Fruit fly (Drosophila melanogaster): ENCODE results near the gene Wnt4.

The Wnt4 gene

dm6 chr2L:7226587-7226986 lies 50.4 kb downstream of the Wnt4 start:
- no peak for TF ChIP-seq nau (GFP tag; optimal IDR thresholded peaks at IDR 0.05)
- no peak for TF ChIP-seq usp (GFP tag; optimal IDR thresholded peaks at IDR 0.05)
- peak; percentile 88 for TF ChIP-seq stwl (tag; optimal IDR thresholded peaks at IDR 0.05)
- TF ChIP-seq CG11398 (GFP tag; optimal IDR thresholded peaks at IDR 0.05), result no peak
- no peak for TF ChIP-seq hth (optimal IDR thresholded peaks at IDR 0.05)
- no peak for TF ChIP-seq CG10274 (GFP tag; optimal IDR thresholded peaks at IDR 0.05)
- TF ChIP-seq cg (GFP tag; optimal IDR thresholded peaks at IDR 0.05), result peak; percentile 40

- no peak for TF ChIP-seq jigr1 (GFP tag; IDR thresholded peaks at IDR 0.05)
- no peak for TF ChIP-seq otp (GFP tag; IDR thresholded peaks at IDR 0.05)
- no peak for TF ChIP-seq Ada2b (GFP tag; IDR thresholded peaks at IDR 0.05)
- no peak for TF ChIP-seq gce (GFP tag; IDR thresholded peaks at IDR 0.05)
- TF ChIP-seq Oli (tag; optimal IDR thresholded peaks at IDR 0.05), result no peak
- peak; percentile 5 for TF ChIP-seq Hmr (GFP tag; optimal IDR thresholded peaks at IDR 0.05)
- no peak for TF ChIP-seq CG5245 (GFP tag; optimal IDR thresholded peaks at IDR 0.05)
- TF ChIP-seq CG7372 (GFP tag; IDR thresholded peaks at IDR 0.05), result no peak
- TF ChIP-seq CG10979 (tag; optimal IDR thresholded peaks at IDR 0.05), result no peak
- TF ChIP-seq Lim3 (GFP tag; IDR thresholded peaks at IDR 0.05), result no peak
- TF ChIP-seq Trl (optimal IDR thresholded peaks at IDR 0.05), result no peak
- no peak for TF ChIP-seq Trl (GFP tag; optimal IDR thresholded peaks at IDR 0.05)
- no peak for TF ChIP-seq CG14667 (GFP tag; IDR thresholded peaks at IDR 0.05)
- TF ChIP-seq gfzf (GFP tag; optimal IDR thresholded peaks at IDR 0.05), result peak; percentile 78
- TF ChIP-seq CG14014 (GFP tag; IDR thresholded peaks at IDR 0.05), result no peak
- TF ChIP-seq Doc3 (GFP tag; IDR thresholded peaks at IDR 0.05; ENCODE audit: partially characterized antibody), result peak; percentile 64
- peak; percentile 41 for TF ChIP-seq YL-1 (GFP tag; optimal IDR thresholded peaks at IDR 0.05)
- TF ChIP-seq CG8924 (tag; optimal IDR thresholded peaks at IDR 0.05), result no peak
- peak; percentile 72 for TF ChIP-seq CG42726 (GFP tag; IDR thresholded peaks at IDR 0.05; ENCODE audit: partially characterized antibody)
- TF ChIP-seq stwl (tag; optimal IDR thresholded peaks at IDR 0.05), result peak; percentile 85
- no peak for TF ChIP-seq B-H1 (GFP tag; IDR thresholded peaks at IDR 0.05)
- TF ChIP-seq CG6683 (GFP tag; optimal IDR thresholded peaks at IDR 0.05), result no peak
- no peak for TF ChIP-seq al (GFP tag; IDR thresholded peaks at IDR 0.05)
- no peak for TF ChIP-seq toy (GFP tag; IDR thresholded peaks at IDR 0.05)
- no peak for TF ChIP-seq NK7.1 (GFP tag; optimal IDR thresholded peaks at IDR 0.05)
- peak; percentile 8 for TF ChIP-seq D19A (tag; optimal IDR thresholded peaks at IDR 0.05)
- no peak for TF ChIP-seq ac (GFP tag; optimal IDR thresholded peaks at IDR 0.05)
- TF ChIP-seq CG2199 (GFP tag; IDR thresholded peaks at IDR 0.05), result no peak
- TF ChIP-seq danr (GFP tag; IDR thresholded peaks at IDR 0.05), result no peak
- TF ChIP-seq CG13123 (GFP tag; optimal IDR thresholded peaks at IDR 0.05), result no peak
- peak; percentile 25 for TF ChIP-seq Dek (tag; optimal IDR thresholded peaks at IDR 0.05)
- peak; percentile 54 for TF ChIP-seq pzg (GFP tag; optimal IDR thresholded peaks at IDR 0.05)
- TF ChIP-seq vfl (GFP tag; optimal IDR thresholded peaks at IDR 0.05), result no peak
- TF ChIP-seq CG2129 (GFP tag; IDR thresholded peaks at IDR 0.05; ENCODE audit: partially characterized antibody), result peak; percentile 43; the same call in 1 of the 2 replicates
- no peak for TF ChIP-seq Mrtf (GFP tag; IDR thresholded peaks at IDR 0.05)
- peak; percentile 44 for TF ChIP-seq CG10147 (GFP tag; optimal IDR thresholded peaks at IDR 0.05)
- no peak for TF ChIP-seq CG9817 (tag; optimal IDR thresholded peaks at IDR 0.05)
- no peak for TF ChIP-seq prd (optimal IDR thresholded peaks at IDR 0.05)
- TF ChIP-seq prd (GFP tag; IDR thresholded peaks at IDR 0.05), result no peak
- no peak for TF ChIP-seq Kr (GFP tag; optimal IDR thresholded peaks at IDR 0.05)
- no peak for TF ChIP-seq CG11456 (GFP tag; IDR thresholded peaks at IDR 0.05)
- TF ChIP-seq Poxn (GFP tag; IDR thresholded peaks at IDR 0.05), result no peak
- no peak for TF ChIP-seq Atf-2 (GFP tag; optimal IDR thresholded peaks at IDR 0.05)
- TF ChIP-seq p53 (GFP tag; optimal IDR thresholded peaks at IDR 0.05), result no peak
- no peak for TF ChIP-seq NfI (GFP tag; optimal IDR thresholded peaks at IDR 0.05)
These were observed 54.1 kb downstream of the Wnt4 start, which contains the start of gene mEFG1 for dm6 chr2L:7222829-7223272. mEFG1 (minus strand) TSS chr2L:7223081.

Measured in whole organism, embryonic.